Worm (Caenorhabditis elegans): ENCODE data around the gene math-40.

DNA sequence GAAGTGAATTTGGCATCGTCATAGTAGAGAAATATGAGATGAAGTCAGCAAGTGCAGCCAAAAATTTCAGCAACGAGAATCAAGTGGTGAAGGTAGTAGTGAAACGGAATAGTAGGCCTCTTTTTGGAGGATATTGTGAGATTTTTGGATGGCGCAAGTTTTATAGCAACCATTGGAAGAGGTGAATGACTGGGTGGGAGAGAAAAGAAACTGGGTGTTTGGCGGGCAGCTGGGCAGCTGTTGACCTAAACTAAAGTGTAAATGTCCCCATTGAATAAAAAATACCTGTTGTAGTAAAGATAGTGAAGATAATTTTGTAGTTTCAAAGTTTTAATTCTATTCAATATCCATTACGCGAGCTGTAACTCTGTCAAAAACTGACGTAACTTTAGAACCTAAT is 14.4 kb upstream of the math-40 start:
- TF ChIP-seq unc-62 (GFP tag; optimal IDR thresholded peaks at IDR 0.05 in 1 of 2), result no peak
- TF ChIP-seq unc-62 (tag; optimal IDR thresholded peaks at IDR 0.05), result no peak
- TF ChIP-seq lin-13 (GFP tag; optimal IDR thresholded peaks at IDR 0.05), result no peak
- TF ChIP-seq nhr-28 (tag; optimal IDR thresholded peaks at IDR 0.05), result no peak
- TF ChIP-seq nhr-237 (tag; optimal IDR thresholded peaks at IDR 0.05), result no peak
- TF ChIP-seq lin-39 (tag; optimal IDR thresholded peaks at IDR 0.05), result no peak
- TF ChIP-seq dpl-1 (GFP tag; optimal IDR thresholded peaks at IDR 0.05), result no peak
- no peak for TF ChIP-seq F49E8.2 (tag; optimal IDR thresholded peaks at IDR 0.05; ENCODE audit: borderline replicate concordance)
- TF ChIP-seq zfp-3 (GFP tag; conservative IDR thresholded peaks at IDR 0.05), result no peak
- no peak for TF ChIP-seq zag-1 (tag; optimal IDR thresholded peaks at IDR 0.05)
- no peak for TF ChIP-seq unc-39 (tag; optimal IDR thresholded peaks at IDR 0.05)
- TF ChIP-seq ceh-28 (tag; optimal IDR thresholded peaks at IDR 0.05), result no peak
- no peak for TF ChIP-seq nhr-76 (tag; optimal IDR thresholded peaks at IDR 0.05)
